Fruit fly (Drosophila melanogaster) Kc167 (cell line): ENCODE data around the gene vas.

Experiments
- Myc ChIP-seq: fragments of >200 bp; optimal IDR thresholded peaks from 2 replicates; lab custom pipeline; 2017; ENCODE audit warnings: missing external identifiers
- Sin3A ChIP-seq: fragments of >200 bp; optimal IDR thresholded peaks from 2 replicates; lab custom pipeline; 2018; ENCODE audit warnings: missing external identifiers
- h ChIP-seq: fragments of >200 bp; optimal IDR thresholded peaks from 3 replicates; lab custom pipeline; 2018; ENCODE audit warnings: missing external identifiers
- insv ChIP-seq: fragments of >200 bp; optimal IDR thresholded peaks from 3 replicates; lab custom pipeline; 2018; ENCODE audit warnings: missing external identifiers
- psq ChIP-seq: fragments of >200 bp; optimal IDR thresholded peaks from 2 replicates; lab custom pipeline; 2017; ENCODE audit warnings: missing external identifiers
- ttk ChIP-seq: sonication (Bioruptor generic); optimal IDR thresholded peaks from 2 replicates; lab custom pipeline; 2017; ENCODE audit warnings: missing external identifiers

The vas gene

DNA sequence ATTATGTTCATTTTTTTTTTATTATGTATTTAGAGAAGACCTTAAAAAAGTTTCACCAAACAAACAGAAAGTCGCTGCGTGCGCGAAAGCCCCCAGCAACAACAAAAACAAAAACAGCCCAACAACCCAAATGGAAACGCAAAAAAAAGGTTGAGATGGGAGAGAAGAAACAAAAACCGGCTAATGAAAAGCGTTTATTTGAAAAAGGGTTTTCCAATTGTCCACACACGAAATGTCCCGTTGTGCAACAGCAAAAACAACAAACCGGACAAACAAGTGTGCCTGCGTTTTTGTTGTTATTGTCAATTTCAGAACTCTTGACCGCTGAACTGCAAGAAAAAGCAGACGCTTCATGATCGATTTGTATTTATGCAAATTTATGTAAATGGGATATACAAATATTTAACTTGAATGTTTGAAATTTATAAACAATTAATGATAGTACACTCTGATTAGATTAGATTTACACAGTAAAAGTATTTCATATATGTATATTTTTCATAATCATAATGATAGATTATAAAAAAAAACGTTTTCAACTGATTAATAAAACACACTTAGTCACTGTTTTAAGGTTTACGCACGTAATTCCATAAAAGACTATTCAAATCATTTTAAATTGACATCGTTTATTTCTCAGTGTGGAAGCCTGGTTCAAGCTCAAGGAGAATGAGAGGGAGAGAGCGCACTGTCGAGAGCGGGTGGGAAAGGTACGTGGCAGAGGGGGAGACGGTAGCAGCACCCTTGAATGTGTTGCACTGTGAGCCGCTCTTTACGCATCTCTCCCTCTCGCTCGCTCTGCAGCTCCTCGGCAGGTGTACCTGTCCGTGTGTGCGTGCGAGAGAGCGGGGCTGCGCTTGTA, 4.9 kb upstream of the vas start:
- TF ChIP-seq ttk (no peak), Myc (lab: Kevin White, UChicago) (no peak), psq (no peak), Sin3A (lab: Kevin White, UChicago) (no peak), h (no peak), insv (no peak)

DNA sequence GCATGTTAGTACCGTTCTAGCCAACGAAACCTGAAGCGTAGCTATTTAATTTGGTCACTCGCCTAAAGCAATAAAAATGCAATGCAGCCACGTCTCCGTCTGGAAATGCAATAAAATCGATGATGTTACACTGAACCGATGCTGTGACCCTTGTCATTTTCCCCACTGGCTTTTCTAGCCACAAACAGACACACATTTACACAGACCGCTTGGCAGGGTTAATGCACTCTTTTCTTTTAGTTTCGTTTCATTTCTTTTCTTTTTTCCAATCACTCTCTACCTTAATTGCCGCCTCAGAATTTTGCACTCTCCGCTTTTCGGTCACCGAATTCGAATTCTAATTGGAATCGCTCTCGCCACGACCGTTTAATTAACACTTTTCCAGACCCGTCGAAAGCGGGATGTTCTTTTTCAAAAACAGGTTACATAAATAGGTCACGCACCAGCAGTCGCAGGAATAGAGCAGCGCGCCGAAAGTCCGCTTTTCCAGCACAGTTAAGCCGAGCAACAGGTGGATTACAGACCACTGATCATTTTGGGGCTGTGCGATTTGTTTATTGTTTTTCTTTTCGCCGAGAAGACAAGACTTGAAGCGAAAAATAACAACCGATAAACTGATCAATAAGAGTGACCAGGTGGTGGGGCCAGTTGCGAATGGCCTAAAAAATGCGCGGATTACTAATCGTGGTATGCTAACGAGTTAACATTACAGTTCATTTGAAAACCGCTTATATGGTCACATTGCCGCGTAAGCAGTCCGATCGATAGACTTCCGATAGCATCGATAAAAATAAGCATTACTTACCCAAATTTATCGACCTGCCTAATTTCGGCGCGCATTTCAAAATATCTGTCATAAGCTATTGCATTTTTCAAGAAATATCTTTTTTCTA, 4.0 kb upstream of the vas start, which contains the start of gene ck:
Gene ck (minus strand): TSS at position 638 of the 893 bp plus-strand sequence.
- TF ChIP-seq psq, result no peak
- TF ChIP-seq h, result no peak
- TF ChIP-seq ttk, result no peak
- TF ChIP-seq insv, result no peak
- TF ChIP-seq Myc (lab: Kevin White, UChicago), result no peak
- TF ChIP-seq Sin3A (lab: Kevin White, UChicago), result no peak

DNA sequence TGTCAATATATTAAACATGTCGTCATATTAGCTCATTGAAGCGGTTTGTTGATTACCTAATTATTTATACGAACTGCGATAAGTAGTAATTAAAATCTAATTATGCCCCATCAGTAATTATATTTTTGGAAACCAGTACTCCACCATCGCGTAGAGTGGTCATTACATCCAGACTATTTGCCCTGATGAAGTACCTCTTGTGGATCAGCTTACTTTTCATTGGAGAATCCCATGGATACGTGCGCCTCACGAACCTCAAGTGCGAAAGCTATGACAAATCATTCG, 3.4 kb upstream of the vas start, which contains the start of gene CG33679:
Gene CG33679 (plus strand): TSS at position 186 of the 285 bp plus-strand sequence.
- TF ChIP-seq Myc (lab: Kevin White, UChicago), result no peak
- no peak for TF ChIP-seq insv
- no peak for TF ChIP-seq ttk
- no peak for TF ChIP-seq psq
- no peak for TF ChIP-seq Sin3A (lab: Kevin White, UChicago)
- no peak for TF ChIP-seq h

DNA sequence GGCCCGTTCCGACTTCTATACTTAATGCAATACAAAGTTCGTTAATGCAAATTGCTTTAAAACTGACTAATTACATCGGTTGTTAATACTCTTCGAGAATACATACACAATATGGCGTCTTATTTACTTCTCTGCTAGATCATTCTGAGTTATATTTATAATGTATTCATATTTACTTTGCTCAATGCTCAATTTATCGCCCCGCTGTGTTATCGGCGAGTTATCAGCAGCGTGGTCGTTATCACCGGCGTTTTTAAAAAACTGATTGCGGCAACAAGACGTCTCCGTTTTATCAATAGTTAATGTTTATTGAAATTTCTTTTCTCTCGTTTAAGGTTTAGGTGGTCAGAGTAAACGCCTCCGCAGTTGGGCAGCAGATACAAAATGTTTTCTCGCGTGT, 2.5 kb upstream of the vas start:
- TF ChIP-seq psq (no peak), h (no peak), ttk (no peak), insv (no peak), Sin3A (lab: Kevin White, UChicago) (no peak), Myc (lab: Kevin White, UChicago) (no peak)

DNA sequence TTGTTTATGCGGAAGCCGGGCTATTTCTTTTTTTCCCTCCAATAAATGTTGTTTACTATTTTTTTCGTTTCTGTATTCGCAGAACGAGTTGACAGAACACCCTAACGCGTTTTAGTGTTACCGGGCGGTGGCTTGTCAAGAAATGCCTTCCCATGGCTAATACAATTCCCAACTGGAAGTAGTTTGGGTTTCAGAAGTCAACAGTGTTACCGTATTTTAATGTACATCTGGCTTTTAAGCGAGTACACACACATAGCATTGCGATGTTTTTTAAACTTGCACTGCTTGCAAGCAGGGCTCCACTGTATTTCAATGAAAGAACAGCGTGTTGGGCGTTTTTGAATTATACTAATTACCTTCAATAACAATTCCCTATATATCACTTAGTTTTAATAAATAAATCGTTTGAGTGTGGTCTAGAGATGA, 863 bp upstream of the vas start, which contains the start of gene TfIIS:
Gene TfIIS (minus strand): TSS at position 178 of the 426 bp plus-strand sequence.
- TF ChIP-seq h (no peak), insv (no peak), psq (no peak), Sin3A (lab: Kevin White, UChicago) (no peak), ttk (no peak), Myc (lab: Kevin White, UChicago) (no peak)

DNA sequence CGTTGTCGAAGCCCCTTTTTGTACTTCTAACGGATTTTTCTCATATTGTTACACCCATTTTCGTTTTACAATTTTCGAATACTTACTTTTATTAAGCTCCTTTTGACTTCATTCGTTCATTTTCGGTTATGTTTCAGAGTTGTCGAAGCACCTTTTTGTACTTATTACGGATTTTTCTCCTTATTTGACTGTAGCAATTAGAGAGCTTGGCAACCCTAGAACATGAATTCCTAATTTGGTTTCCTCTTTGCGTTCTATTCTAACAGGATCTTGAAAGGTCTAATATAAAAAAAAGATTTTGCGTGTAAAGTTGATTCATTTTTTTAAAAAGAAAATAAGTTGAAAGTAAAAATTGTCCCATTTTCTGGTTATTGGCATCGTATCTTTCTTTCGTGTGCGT, 639 bp downstream of the vas start:
- no peak for TF ChIP-seq insv
- TF ChIP-seq h, result no peak
- no peak for TF ChIP-seq ttk
- TF ChIP-seq Myc (lab: Kevin White, UChicago), result no peak
- TF ChIP-seq Sin3A (lab: Kevin White, UChicago), result no peak
- TF ChIP-seq psq, result no peak

DNA sequence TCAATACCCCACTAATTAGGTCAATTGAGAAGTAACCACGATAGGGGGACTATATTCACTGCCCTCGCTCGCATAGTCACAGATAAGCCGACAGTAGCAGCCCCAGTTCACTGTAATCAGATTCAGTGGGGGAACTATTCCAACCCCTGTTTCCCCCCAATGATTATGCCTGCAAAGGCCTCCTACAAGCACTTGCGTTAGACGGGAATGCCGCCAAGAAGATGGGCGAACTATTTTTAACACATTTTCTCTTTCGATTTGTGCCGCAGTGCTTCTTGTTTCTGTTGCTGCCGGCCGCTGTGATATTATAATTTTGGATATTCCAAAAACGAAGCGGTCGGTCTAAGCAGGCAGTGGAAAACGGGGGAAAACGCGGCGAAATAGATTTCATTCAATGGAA, 4.2 kb downstream of the vas start:
- TF ChIP-seq psq (no peak), insv (no peak), ttk (no peak), Myc (lab: Kevin White, UChicago) (no peak), h (no peak), Sin3A (lab: Kevin White, UChicago) (no peak)

DNA sequence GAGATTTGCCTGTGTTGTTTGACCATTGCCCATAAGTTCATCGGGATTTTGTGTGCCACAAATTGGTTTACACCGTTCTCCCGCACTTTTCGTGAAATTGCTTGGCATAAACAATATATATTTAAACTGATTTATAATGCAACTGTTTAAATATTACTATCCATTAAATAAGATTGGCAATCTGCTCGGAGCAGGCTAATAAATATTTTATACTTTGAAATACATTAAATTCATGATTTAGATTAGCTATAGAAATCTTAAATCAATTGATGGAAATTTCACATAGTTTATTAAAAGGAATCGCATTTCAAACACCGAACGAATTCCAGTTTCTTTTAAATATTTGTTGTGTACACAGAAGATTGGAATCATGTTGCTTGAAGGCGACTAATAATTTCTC, 4.7 kb downstream of the vas start:
- TF ChIP-seq psq, result no peak
- TF ChIP-seq h, result no peak
- TF ChIP-seq Myc (lab: Kevin White, UChicago), result no peak
- TF ChIP-seq Sin3A (lab: Kevin White, UChicago), result no peak
- TF ChIP-seq ttk, result no peak
- no peak for TF ChIP-seq insv

DNA sequence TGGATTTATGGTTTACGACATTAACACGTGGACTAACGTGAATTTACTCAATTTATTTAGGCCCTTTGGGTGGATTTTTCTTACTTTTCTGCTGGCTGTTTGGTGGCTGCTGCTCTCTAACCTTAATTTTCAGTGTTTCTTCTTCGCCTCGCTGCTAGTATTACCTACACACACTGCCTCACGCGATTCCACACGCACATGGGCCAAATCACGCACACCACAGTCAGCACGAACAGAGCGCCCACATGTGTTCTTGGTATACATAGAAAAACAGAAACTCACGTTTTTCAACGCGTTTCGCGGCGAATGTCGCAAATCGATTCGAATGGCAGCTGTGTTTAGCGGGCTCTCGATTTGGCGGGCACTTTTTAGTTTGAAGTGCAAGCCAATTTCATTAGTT, 6.4 kb downstream of the vas start:
- TF ChIP-seq insv, result no peak
- TF ChIP-seq h, result no peak
- no peak for TF ChIP-seq Myc (lab: Kevin White, UChicago)
- no peak for TF ChIP-seq Sin3A (lab: Kevin White, UChicago)
- no peak for TF ChIP-seq psq
- no peak for TF ChIP-seq ttk

DNA sequence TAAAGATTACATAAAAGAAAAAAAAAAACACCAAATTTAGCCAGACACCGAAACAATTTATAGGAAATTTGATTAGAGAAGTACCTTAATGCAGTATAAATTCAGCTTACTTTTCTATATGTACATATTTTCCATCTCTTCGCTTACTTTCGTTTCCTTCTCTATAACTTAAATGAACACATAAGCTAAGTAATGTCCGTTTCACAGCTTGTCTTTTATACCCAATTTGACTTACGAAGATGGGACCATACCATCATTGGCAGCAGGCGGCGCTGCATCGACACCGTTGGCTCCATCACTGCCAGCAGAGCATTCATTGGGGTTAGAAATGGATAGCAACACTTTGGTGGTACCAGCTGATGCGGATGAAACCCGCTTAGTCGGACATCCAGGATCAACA, 8.8 kb downstream of the vas start, which contains the start of gene vig:
Gene vig (minus strand): TSS at position 101 of the 400 bp plus-strand sequence.
- TF ChIP-seq Myc (lab: Kevin White, UChicago) (no peak), psq (no peak), insv (no peak), ttk (no peak), h (no peak), Sin3A (lab: Kevin White, UChicago) (no peak)

DNA sequence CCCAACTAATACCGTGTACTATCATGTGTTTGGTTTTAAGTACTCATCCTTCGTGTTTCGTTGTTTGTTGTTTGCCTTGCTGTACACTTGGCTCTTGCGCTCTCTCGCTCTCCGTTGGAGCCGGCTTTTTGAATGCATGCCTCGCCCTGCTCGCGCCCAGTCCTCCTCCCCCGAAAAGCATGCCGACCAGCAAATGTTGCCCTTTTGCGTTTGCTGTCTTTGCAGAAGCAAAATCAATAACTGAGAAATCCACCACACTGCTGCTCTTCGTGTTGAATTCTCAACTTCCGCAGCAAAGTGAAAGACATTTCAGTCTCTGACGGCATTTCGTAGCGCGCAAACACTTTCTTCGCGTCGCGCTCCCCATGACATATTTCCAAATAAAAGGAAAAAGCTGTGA, 13.0 kb downstream of the vas start, which contains the start of gene wwk:
Gene wwk (plus strand): TSS at position 312 of the 400 bp plus-strand sequence.
- TF ChIP-seq ttk, result no peak
- no peak for TF ChIP-seq insv
- no peak for TF ChIP-seq psq
- no peak for TF ChIP-seq h
- no peak for TF ChIP-seq Myc (lab: Kevin White, UChicago)
- TF ChIP-seq Sin3A (lab: Kevin White, UChicago), result no peak

DNA sequence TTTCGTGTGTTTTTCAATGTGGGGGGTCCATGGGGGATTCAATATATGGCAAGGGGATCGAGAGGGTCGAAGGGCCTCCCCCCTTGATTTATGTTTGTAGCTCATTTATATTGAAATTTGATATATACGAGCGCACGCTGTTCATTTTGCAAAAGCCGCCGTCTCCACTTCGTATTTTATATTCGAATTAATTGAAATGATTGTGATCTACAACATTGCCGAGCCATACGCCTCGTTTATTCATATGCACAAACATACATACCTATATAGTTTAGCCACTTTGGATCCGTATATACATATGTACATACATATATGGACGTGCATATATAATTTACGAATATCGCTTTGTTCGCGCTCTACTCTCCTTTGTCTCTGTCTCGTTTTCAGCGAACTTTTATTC, 44.6 kb downstream of the vas start:
- no peak for TF ChIP-seq Sin3A (lab: Kevin White, UChicago)
- TF ChIP-seq insv, result no peak
- no peak for TF ChIP-seq h
- no peak for TF ChIP-seq ttk
- TF ChIP-seq Myc (lab: Kevin White, UChicago), result no peak
- TF ChIP-seq psq, result no peak

DNA sequence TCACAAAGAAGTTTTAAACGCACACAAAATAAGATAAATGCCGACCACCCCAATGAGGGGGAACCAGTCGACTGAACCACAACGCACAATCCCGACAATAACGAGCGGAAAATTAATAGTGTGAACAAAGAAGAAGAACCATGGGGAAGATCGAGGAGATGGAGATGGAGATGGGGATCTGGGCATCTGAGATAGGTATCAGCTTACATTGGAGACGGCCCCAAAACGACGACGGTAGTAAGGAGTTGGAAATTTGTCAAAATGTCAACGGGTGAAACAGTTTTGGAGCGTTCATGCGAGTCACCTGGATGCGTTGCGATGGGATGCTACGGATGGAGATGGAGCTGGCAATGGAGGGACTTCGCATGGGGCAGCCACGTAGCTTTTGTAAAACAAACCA, 45.8 kb downstream of the vas start:
- TF ChIP-seq psq, result no peak
- TF ChIP-seq ttk, result no peak
- TF ChIP-seq Sin3A (lab: Kevin White, UChicago), result no peak
- no peak for TF ChIP-seq Myc (lab: Kevin White, UChicago)
- no peak for TF ChIP-seq h
- no peak for TF ChIP-seq insv
